Comparison of ENCODE assay signal across 4 worm cellular contexts in genomic region chrIII:12558097-12558594, ce11.
TF ChIP-seq lines count a peak whose summit lies in the region.

No protein-coding gene starts in this region.

TF ChIP-seq in whole organism, L2 larva, 48 proteins besides CTCF, POLR2A, EP300 and RAD21 (continued from another document):
- TF ChIP-seq nhr-77 (tag; optimal IDR thresholded peaks at IDR 0.05; lab: Kevin White, UChicago) (no peak), F13H6.1 (tag; optimal IDR thresholded peaks at IDR 0.05; lab: Kevin White, UChicago) (peak; percentile 99), mdl-1 (tag; optimal IDR thresholded peaks at IDR 0.05; lab: Kevin White, UChicago) (peak; percentile 47 to 68), fos-1 (tag; optimal IDR thresholded peaks at IDR 0.05; lab: Kevin White, UChicago) (peak; percentile 71), gmeb-1 (tag; optimal IDR thresholded peaks at IDR 0.05; lab: Kevin White, UChicago) (no peak), lin-13 (GFP tag; optimal IDR thresholded peaks at IDR 0.05; lab: Kevin White, UChicago) (peak; percentile 67), nhr-23 (tag; optimal IDR thresholded peaks at IDR 0.05; lab: Kevin White, UChicago) (no peak), nhr-11 (tag; optimal IDR thresholded peaks at IDR 0.05; lab: Kevin White, UChicago) (no peak), nhr-6 (tag; optimal IDR thresholded peaks at IDR 0.05; lab: Kevin White, UChicago) (no peak), ZK546.5 (tag; optimal IDR thresholded peaks at IDR 0.05; lab: Kevin White, UChicago) (no peak), R02D3.7 (tag; optimal IDR thresholded peaks at IDR 0.05; lab: Kevin White, UChicago) (no peak), unc-55 (GFP tag; optimal IDR thresholded peaks at IDR 0.05; lab: Kevin White, UChicago) (peak; percentile 90), sem-4 (tag; optimal IDR thresholded peaks at IDR 0.05; lab: Kevin White, UChicago) (peak; percentile 91), unc-39 (tag; optimal IDR thresholded peaks at IDR 0.05; lab: Kevin White, UChicago) (no peak), C34F6.9 (tag; optimal IDR thresholded peaks at IDR 0.05; lab: Kevin White, UChicago) (peak; percentile 92), nhr-12 (tag; optimal IDR thresholded peaks at IDR 0.05; lab: Kevin White, UChicago) (no peak), alr-1 (tag; optimal IDR thresholded peaks at IDR 0.05; lab: Kevin White, UChicago) (no peak), peb-1 (tag; optimal IDR thresholded peaks at IDR 0.05; lab: Kevin White, UChicago) (no peak), lsy-2 (tag; optimal IDR thresholded peaks at IDR 0.05; lab: Kevin White, UChicago) (peak; percentile 10 to 78), mab-5 (tag; optimal IDR thresholded peaks at IDR 0.05; lab: Kevin White, UChicago) (no peak), ceh-82 (tag; optimal IDR thresholded peaks at IDR 0.05; lab: Kevin White, UChicago) (no peak), nhr-129 (tag; optimal IDR thresholded peaks at IDR 0.05; lab: Kevin White, UChicago) (peak; percentile 82), ceh-16 (tag; optimal IDR thresholded peaks at IDR 0.05; lab: Kevin White, UChicago) (peak; percentile 7), ztf-4 (tag; optimal IDR thresholded peaks at IDR 0.05; lab: Kevin White, UChicago) (no peak), lin-39 (tag; optimal IDR thresholded peaks at IDR 0.05; lab: Kevin White, UChicago) (no peak)

TF ChIP-seq in whole organism, L4 larva, 104 proteins besides CTCF, POLR2A, EP300 and RAD21 (continued from another document and continues in another):
- TF ChIP-seq mep-1 (tag; optimal IDR thresholded peaks at IDR 0.05; lab: Kevin White, UChicago) (peak; percentile 69), ZK546.5 (tag; optimal IDR thresholded peaks at IDR 0.05; lab: Kevin White, UChicago) (no peak), ceh-20 (GFP tag; IDR thresholded peaks at IDR 0.05; lab: Robert Waterston, UW) (no peak), nhr-6 (tag; optimal IDR thresholded peaks at IDR 0.05; lab: Kevin White, UChicago) (peak; percentile 11), set-16 (GFP tag; IDR thresholded peaks at IDR 0.05; lab: Robert Waterston, UW) (peak; percentile 55; the same call in 1 of the 2 replicates), madf-9 (GFP tag; conservative IDR thresholded peaks at IDR 0.05; lab: Robert Waterston, UW) (no peak), ceh-32 (tag; optimal IDR thresholded peaks at IDR 0.05; lab: Kevin White, UChicago; ENCODE audit: poor library complexity) (no peak), Y105C5A.15 (GFP tag; IDR thresholded peaks at IDR 0.05; lab: Robert Waterston, UW) (no peak), snpc-1.2 (GFP tag; IDR thresholded peaks at IDR 0.05; lab: Robert Waterston, UW) (no peak), lim-7 (GFP tag; IDR thresholded peaks at IDR 0.05; lab: Robert Waterston, UW) (no peak), fos-1 (tag; optimal IDR thresholded peaks at IDR 0.05; lab: Kevin White, UChicago) (no peak), nhr-28 (tag; optimal IDR thresholded peaks at IDR 0.05; lab: Kevin White, UChicago) (peak; percentile 72), pqm-1 (tag; optimal IDR thresholded peaks at IDR 0.05; lab: Kevin White, UChicago) (peak; percentile 17), mdl-1 (tag; optimal IDR thresholded peaks at IDR 0.05; lab: Kevin White, UChicago) (peak in 1 of 2 experiments; percentile 72), ces-1 (GFP tag; optimal IDR thresholded peaks at IDR 0.05; lab: Kevin White, UChicago) (no peak), aha-1 (tag; lab: Kevin White, UChicago) (peak; percentile 27), dve-1 (tag; optimal IDR thresholded peaks at IDR 0.05; lab: Kevin White, UChicago; ENCODE audit: insufficient read depth) (peak; percentile 49), fkh-10 (GFP tag; optimal IDR thresholded peaks at IDR 0.05; lab: Kevin White, UChicago) (peak; percentile 75), daf-19 (GFP tag; conservative IDR thresholded peaks at IDR 0.05; lab: Robert Waterston, UW) (no peak), Y75B8A.6 (GFP tag; IDR thresholded peaks at IDR 0.05; lab: Robert Waterston, UW) (no peak), unc-39 (tag; optimal IDR thresholded peaks at IDR 0.05; lab: Kevin White, UChicago) (no peak), hlh-30 (tag; optimal IDR thresholded peaks at IDR 0.05; lab: Kevin White, UChicago; ENCODE audit: insufficient read depth) (peak; percentile 78), lin-29 (GFP tag; IDR thresholded peaks at IDR 0.05; lab: Robert Waterston, UW) (no peak), ama-1 (optimal IDR thresholded peaks at IDR 0.05; lab: Kevin White, UChicago) (no peak), lin-13 (GFP tag; optimal IDR thresholded peaks at IDR 0.05; lab: Kevin White, UChicago) (peak; percentile 43), jun-1 (tag; optimal IDR thresholded peaks at IDR 0.05; lab: Kevin White, UChicago) (no peak), zag-1 (tag; optimal IDR thresholded peaks at IDR 0.05; lab: Kevin White, UChicago) (no peak), daf-8 (GFP tag; IDR thresholded peaks at IDR 0.05; lab: Robert Waterston, UW) (no peak), php-3 (GFP tag; IDR thresholded peaks at IDR 0.05; lab: Robert Waterston, UW) (no peak), ceh-62 (tag; optimal IDR thresholded peaks at IDR 0.05; lab: Kevin White, UChicago) (no peak), dmd-9 (GFP tag; IDR thresholded peaks at IDR 0.05; lab: Robert Waterston, UW) (no peak), dmd-6 (GFP tag; IDR thresholded peaks at IDR 0.05; lab: Robert Waterston, UW) (peak; percentile 75), unc-62 (GFP tag; optimal IDR thresholded peaks at IDR 0.05 in 1 of 2; lab: Kevin White, UChicago) (peak in 1 of 2 experiments; percentile 96), unc-62 (tag; optimal IDR thresholded peaks at IDR 0.05; lab: Kevin White, UChicago) (no peak), lin-39 (tag; optimal IDR thresholded peaks at IDR 0.05; lab: Kevin White, UChicago) (no peak), T26A8.4 (GFP tag; IDR thresholded peaks at IDR 0.05; lab: Robert Waterston, UW) (peak; percentile 45; the same call in 1 of the 2 replicates), hmg-1.1 (GFP tag; IDR thresholded peaks at IDR 0.05; lab: Robert Waterston, UW) (peak; percentile 74), rbr-2 (tag; optimal IDR thresholded peaks at IDR 0.05; lab: Kevin White, UChicago) (peak; percentile 78)

TF ChIP-seq in whole organism, late embryonic, 69 proteins besides CTCF, POLR2A, EP300 and RAD21 (continued from another document):
- TF ChIP-seq ceh-2 (tag; optimal IDR thresholded peaks at IDR 0.05; lab: Kevin White, UChicago) = peak; percentile 52
- peak; percentile 13 for TF ChIP-seq pag-3 (tag; optimal IDR thresholded peaks at IDR 0.05; lab: Kevin White, UChicago; ENCODE audit: borderline replicate concordance)
- TF ChIP-seq tbx-2 (tag; optimal IDR thresholded peaks at IDR 0.05; lab: Kevin White, UChicago) = peak; percentile 56
- TF ChIP-seq unc-42 (tag; optimal IDR thresholded peaks at IDR 0.05; lab: Kevin White, UChicago) = peak; percentile 84
- peak; percentile 7 for TF ChIP-seq che-1 (tag; optimal IDR thresholded peaks at IDR 0.05; lab: Kevin White, UChicago)

TF ChIP-seq in whole organism, mixed stage, embryonic, 35 proteins besides CTCF, POLR2A, EP300 and RAD21 (continued from another document):
- TF ChIP-seq cnd-1 (tag; optimal IDR thresholded peaks at IDR 0.05; lab: Kevin White, UChicago) (no peak), elt-3 (tag; optimal IDR thresholded peaks at IDR 0.05; lab: Kevin White, UChicago) (no peak), lin-32 (GFP tag; optimal IDR thresholded peaks at IDR 0.05; lab: Kevin White, UChicago) (no peak), hlh-1 (tag; optimal IDR thresholded peaks at IDR 0.05; lab: Kevin White, UChicago) (peak; percentile 43)
